Fruit fly (Drosophila melanogaster) S2 (cell line): Measurements from ENCODE around the gene CG33181.

Experiments
- CG8478 ChIP-seq: fragments of >200 bp; optimal IDR thresholded peaks from 2 replicates; lab custom pipeline; 2018
- CTCF ChIP-seq, 2 experiments: fragments of >200 bp; optimal IDR thresholded peaks; 2 replicates each; lab custom pipeline; 2018

- TF ChIP-seq CTCF (optimal IDR thresholded peaks at IDR 0.05; lab: Kevin White, UChicago) (no peak), CG8478 (lab: Kevin White, UChicago) (no peak)
These were observed 2.4 kb downstream of the CG33181 start for dm6 chrX:8491452-8492046.
